Worm (Caenorhabditis elegans): ENCODE results near the gene C06E4.1.

DNA sequence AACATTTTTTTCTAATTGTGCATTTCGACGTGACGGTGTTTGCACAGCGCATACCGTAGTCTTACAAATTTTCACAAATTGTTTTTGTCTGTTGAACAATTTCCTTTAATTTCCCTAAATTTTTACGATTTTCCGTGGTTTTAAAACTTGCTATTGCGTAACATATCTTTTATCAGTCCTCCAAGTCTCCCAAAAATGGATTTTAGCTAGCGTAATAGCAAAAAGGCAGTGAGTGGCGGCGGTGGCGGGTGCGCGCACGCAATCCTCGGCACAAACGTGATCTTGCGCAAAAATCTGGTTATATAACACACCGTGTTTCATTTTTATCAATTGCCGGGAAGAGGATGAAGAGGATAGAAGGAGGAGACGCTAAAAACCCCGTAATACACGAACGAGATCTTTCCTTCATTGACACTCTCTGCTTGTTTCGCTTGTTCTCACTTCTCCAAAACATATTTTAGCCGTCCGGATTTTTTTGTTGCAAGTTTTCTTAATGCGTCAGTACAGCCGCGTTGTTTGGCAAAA lies 46.7 kb upstream of the C06E4.1 start:
- TF ChIP-seq C38D4.7 (GFP tag; optimal IDR thresholded peaks at IDR 0.05) (no peak), ref-2 (tag; optimal IDR thresholded peaks at IDR 0.05) (no peak), pha-4 (tag; optimal IDR thresholded peaks at IDR 0.05) (no peak), ama-1 (optimal IDR thresholded peaks at IDR 0.05) (no peak), che-1 (tag; optimal IDR thresholded peaks at IDR 0.05) (no peak), unc-3 (GFP tag; conservative IDR thresholded peaks at IDR 0.05) (no peak), unc-3 (tag; optimal IDR thresholded peaks at IDR 0.05) (no peak), sox-4 (tag; optimal IDR thresholded peaks at IDR 0.05) (no peak), C08G9.2 (tag; optimal IDR thresholded peaks at IDR 0.05) (no peak), hlh-15 (tag; optimal IDR thresholded peaks at IDR 0.05) (no peak), ceh-14 (tag; optimal IDR thresholded peaks at IDR 0.05) (no peak), ceh-31 (tag; optimal IDR thresholded peaks at IDR 0.05) (no peak)

All from whole organism, late embryonic.